Worm (Caenorhabditis elegans): ENCODE results near the gene gst-11.

Gene gst-11

ce11 chrX:3599860-3600259 lies 33.7 kb downstream of the gst-11 start:
- TF ChIP-seq hlh-1 (tag; optimal IDR thresholded peaks at IDR 0.05) (peak; percentile 80), ceh-43 (GFP tag; optimal IDR thresholded peaks at IDR 0.05) (no peak), nhr-28 (tag; optimal IDR thresholded peaks at IDR 0.05) (no peak), cnd-1 (tag; optimal IDR thresholded peaks at IDR 0.05) (no peak), mep-1 (tag; optimal IDR thresholded peaks at IDR 0.05) (no peak), zip-8 (tag; optimal IDR thresholded peaks at IDR 0.05) (no peak), ces-1 (GFP tag; optimal IDR thresholded peaks at IDR 0.05) (no peak), unc-39 (tag; optimal IDR thresholded peaks at IDR 0.05) (no peak), mls-2 (tag; optimal IDR thresholded peaks at IDR 0.05) (no peak), bed-3 (GFP tag; optimal IDR thresholded peaks at IDR 0.05) (no peak), ceh-83 (GFP tag; optimal IDR thresholded peaks at IDR 0.05) (no peak), pha-4 (tag; optimal IDR thresholded peaks at IDR 0.05) (no peak), unc-62 (GFP tag; optimal IDR thresholded peaks at IDR 0.05) (peak; percentile 1), M03D4.4 (tag; optimal IDR thresholded peaks at IDR 0.05) (no peak), ceh-39 (tag; optimal IDR thresholded peaks at IDR 0.05) (no peak), blmp-1 (tag; optimal IDR thresholded peaks at IDR 0.05) (no peak), unc-120 (tag; optimal IDR thresholded peaks at IDR 0.05; ENCODE audit: poor library complexity, severe bottlenecking) (peak; percentile 8), elt-1 (tag; optimal IDR thresholded peaks at IDR 0.05; ENCODE audit: borderline replicate concordance, insufficient read depth) (no peak)

- TF ChIP-seq ceh-43 (GFP tag; optimal IDR thresholded peaks at IDR 0.05) (no peak), elt-3 (tag; optimal IDR thresholded peaks at IDR 0.05) (no peak), blmp-1 (tag; optimal IDR thresholded peaks at IDR 0.05) (peak; percentile 72), cnd-1 (tag; optimal IDR thresholded peaks at IDR 0.05) (no peak)
Observed at ce11 chrX:3596967-3597366, 36.6 kb downstream of the gst-11 start.

ce11 chrX:3596303-3596772 lies 37.2 kb downstream of the gst-11 start, which contains the start of gene T27A10.6:
TSS of gene T27A10.6 (minus strand) at chrX:3596353.
- TF ChIP-seq elt-1 (tag; optimal IDR thresholded peaks at IDR 0.05; ENCODE audit: borderline replicate concordance, insufficient read depth) (peak; percentile 85), tbx-8 (GFP tag; optimal IDR thresholded peaks at IDR 0.05) (no peak), ham-2 (GFP tag; optimal IDR thresholded peaks at IDR 0.05) (peak; percentile 92), blmp-1 (tag; optimal IDR thresholded peaks at IDR 0.05) (peak; percentile 77)

- TF ChIP-seq nhr-2 (tag; optimal IDR thresholded peaks at IDR 0.05) (no peak), ham-2 (GFP tag; optimal IDR thresholded peaks at IDR 0.05) (no peak), lin-13 (tag; optimal IDR thresholded peaks at IDR 0.05) (no peak), nhr-237 (tag; optimal IDR thresholded peaks at IDR 0.05) (no peak)
Observed at ce11 chrX:3590510-3590909, 43.0 kb downstream of the gst-11 start.

- TF ChIP-seq unc-120 (tag; optimal IDR thresholded peaks at IDR 0.05; ENCODE audit: poor library complexity, severe bottlenecking) (no peak), lin-13 (tag; optimal IDR thresholded peaks at IDR 0.05) (no peak), ces-1 (GFP tag; optimal IDR thresholded peaks at IDR 0.05) (peak; percentile 46), cnd-1 (tag; optimal IDR thresholded peaks at IDR 0.05) (no peak), elt-3 (tag; optimal IDR thresholded peaks at IDR 0.05) (no peak), ztf-11 (tag; optimal IDR thresholded peaks at IDR 0.05) (no peak)
Observed at ce11 chrX:3585625-3586024, 47.9 kb downstream of the gst-11 start, which contains the start of gene T27A10.2. TSS of gene T27A10.2 (plus strand) at chrX:3585957.

- TF ChIP-seq sem-2 (GFP tag; optimal IDR thresholded peaks at IDR 0.05): no peak
- peak; percentile 85 for TF ChIP-seq ces-1 (GFP tag; optimal IDR thresholded peaks at IDR 0.05)
Observed at ce11 chrX:3584481-3584880, 49.1 kb downstream of the gst-11 start.

- TF ChIP-seq ces-1 (GFP tag; optimal IDR thresholded peaks at IDR 0.05): no peak
- TF ChIP-seq unc-120 (tag; optimal IDR thresholded peaks at IDR 0.05; ENCODE audit: poor library complexity, severe bottlenecking): no peak
- TF ChIP-seq nhr-76 (tag; optimal IDR thresholded peaks at IDR 0.05): no peak
- TF ChIP-seq elt-1 (tag; optimal IDR thresholded peaks at IDR 0.05; ENCODE audit: borderline replicate concordance, insufficient read depth): no peak
- no peak for TF ChIP-seq sptf-1 (tag; optimal IDR thresholded peaks at IDR 0.05)
- no peak for TF ChIP-seq bed-3 (GFP tag; optimal IDR thresholded peaks at IDR 0.05)
- no peak for TF ChIP-seq zip-8 (tag; optimal IDR thresholded peaks at IDR 0.05)
- TF ChIP-seq unc-62 (GFP tag; optimal IDR thresholded peaks at IDR 0.05): no peak
- no peak for TF ChIP-seq nhr-12 (tag; optimal IDR thresholded peaks at IDR 0.05)
- TF ChIP-seq drap-1 (GFP tag; optimal IDR thresholded peaks at IDR 0.05): no peak
- TF ChIP-seq nhr-2 (tag; optimal IDR thresholded peaks at IDR 0.05): no peak
- no peak for TF ChIP-seq blmp-1 (tag; optimal IDR thresholded peaks at IDR 0.05)
- TF ChIP-seq lsy-2 (tag; optimal IDR thresholded peaks at IDR 0.05): no peak
- no peak for TF ChIP-seq ceh-39 (tag; optimal IDR thresholded peaks at IDR 0.05)
- no peak for TF ChIP-seq snpc-4 (tag; optimal IDR thresholded peaks at IDR 0.05)
- TF ChIP-seq unc-39 (tag; optimal IDR thresholded peaks at IDR 0.05): no peak
Observed at ce11 chrX:3583436-3583835, 50.1 kb downstream of the gst-11 start.

Measured in whole organism, mixed stage, embryonic.